Worm (Caenorhabditis elegans) whole organism, early embryonic: Measurements from ENCODE around the gene srsx-37.

Experiments
- F13C5.2 ChIP-seq: sonication (generic microtip); optimal IDR thresholded peaks from 2 replicates; lab custom pipeline; 2017; ENCODE audit warnings: mild to moderate bottlenecking, missing genetic modification characterization, inconsistent platforms, missing compliant biosample characterization
- ama-1 ChIP-seq: fragments of 150-350 bp; optimal IDR thresholded peaks from 2 replicates; lab custom pipeline; 2014
- ceh-13 ChIP-seq: fragments of 200-800 bp; sonication (Bioruptor generic); optimal IDR thresholded peaks from 2 replicates; lab custom pipeline; 2018; ENCODE audit warnings: mild to moderate bottlenecking, missing genetic modification characterization, missing compliant biosample characterization
- ceh-36 ChIP-seq: sonication (generic microtip); optimal IDR thresholded peaks from 2 replicates; lab custom pipeline; 2016; ENCODE audit warnings: missing genetic modification characterization, inconsistent platforms, missing compliant biosample characterization
- flt-1 ChIP-seq: fragments of 200-800 bp; sonication (Bioruptor generic); IDR thresholded peaks from 2 replicates; pipeline ENCODE4 v1.3.6; 2022; ENCODE audit warnings: missing genetic modification characterization, missing compliant biosample characterization
- hmg-4 ChIP-seq: fragments of 200-800 bp; sonication (Bioruptor generic); optimal IDR thresholded peaks from 2 replicates; lab custom pipeline; 2018; ENCODE audit warnings: mild to moderate bottlenecking, missing genetic modification characterization, missing compliant biosample characterization
- hnd-1 ChIP-seq: sonication (generic microtip); optimal IDR thresholded peaks from 2 replicates; lab custom pipeline; 2016; ENCODE audit warnings: missing genetic modification characterization, missing compliant biosample characterization
- pes-1 ChIP-seq: fragments of 200-800 bp; sonication (Bioruptor generic); IDR thresholded peaks from 2 replicates; pipeline ENCODE4 v1.3.6; 2022; ENCODE audit warnings: missing genetic modification reagents, missing genetic modification characterization, missing compliant biosample characterization
- scrt-1 ChIP-seq: fragments of 200-800 bp; sonication (Bioruptor generic); IDR thresholded peaks from 2 replicates; pipeline ENCODE4 v1.3.6; 2022; ENCODE audit warnings: missing genetic modification characterization, missing compliant biosample characterization
- tbx-11 ChIP-seq: fragments of 200-800 bp; sonication (Bioruptor generic); IDR thresholded peaks from 2 replicates; pipeline ENCODE4 v1.3.6; 2022; ENCODE audit warnings: missing genetic modification characterization, missing compliant biosample characterization
- tra-4 ChIP-seq: sonication (generic microtip); optimal IDR thresholded peaks from 2 replicates; lab custom pipeline; 2017; ENCODE audit warnings: missing genetic modification characterization, missing compliant biosample characterization

DNA sequence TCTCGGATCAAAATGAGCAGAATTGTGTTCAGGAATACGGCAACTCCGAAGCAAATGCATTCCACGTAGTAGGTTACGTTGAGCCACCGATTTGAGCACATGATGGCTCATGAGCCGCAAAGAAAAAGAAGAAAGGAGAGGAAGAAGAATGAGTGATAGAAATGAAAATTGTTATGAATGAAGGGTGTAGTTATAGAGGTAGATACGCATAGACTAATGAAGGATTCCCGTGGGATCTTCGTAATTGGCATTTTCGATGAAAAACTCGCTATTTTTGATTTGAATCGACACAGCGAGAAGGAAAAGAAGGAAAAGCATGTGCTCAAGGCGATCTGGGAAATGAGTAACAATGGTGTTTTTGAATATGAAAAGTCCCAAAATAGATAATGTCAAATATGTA lies 34.9 kb upstream of the srsx-37 start, which contains the start of gene str-96:
- TF ChIP-seq F13C5.2 (tag; lab: Kevin White, UChicago), result no peak
- TF ChIP-seq scrt-1 (GFP tag; lab: Robert Waterston, UW), result no peak
- TF ChIP-seq pes-1, result no peak
- TF ChIP-seq ama-1 (lab: Kevin White, UChicago), result no peak
- TF ChIP-seq tra-4 (tag; lab: Kevin White, UChicago), result no peak
- TF ChIP-seq ceh-36 (tag; lab: Kevin White, UChicago), result no peak
- no peak for TF ChIP-seq hmg-4 (GFP tag; lab: Kevin White, UChicago)
- no peak for TF ChIP-seq flt-1
- TF ChIP-seq tbx-11 (GFP tag; lab: Robert Waterston, UW), result no peak
- no peak for TF ChIP-seq hnd-1 (tag; lab: Kevin White, UChicago)
- TF ChIP-seq ceh-13 (GFP tag; lab: Kevin White, UChicago), result no peak
